Worm (Caenorhabditis elegans): ENCODE measurements around the gene prdx-3.

prdx-3 gene

DNA sequence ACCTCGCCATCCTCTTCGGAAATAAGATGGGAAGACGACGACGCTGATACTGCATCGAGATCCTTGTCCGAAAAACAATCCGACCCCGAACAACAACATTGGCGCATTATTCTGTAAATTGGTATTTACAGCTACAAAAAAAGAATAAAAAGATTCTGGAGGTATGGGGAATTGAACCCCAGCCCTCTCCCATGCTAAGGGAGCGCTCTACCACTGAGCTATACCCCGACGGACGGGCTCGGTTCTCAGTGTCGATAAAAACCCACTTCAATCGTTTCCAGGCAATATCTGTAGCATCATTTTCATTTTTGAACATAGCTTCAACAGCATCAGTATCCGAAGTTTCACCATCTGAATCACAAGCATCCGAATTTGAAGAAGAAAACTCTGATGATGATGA lies 21.6 kb downstream of the prdx-3 start (continued):
- peak; percentile 75 for TF ChIP-seq vab-7 (GFP tag; IDR thresholded peaks at IDR 0.05)

DNA sequence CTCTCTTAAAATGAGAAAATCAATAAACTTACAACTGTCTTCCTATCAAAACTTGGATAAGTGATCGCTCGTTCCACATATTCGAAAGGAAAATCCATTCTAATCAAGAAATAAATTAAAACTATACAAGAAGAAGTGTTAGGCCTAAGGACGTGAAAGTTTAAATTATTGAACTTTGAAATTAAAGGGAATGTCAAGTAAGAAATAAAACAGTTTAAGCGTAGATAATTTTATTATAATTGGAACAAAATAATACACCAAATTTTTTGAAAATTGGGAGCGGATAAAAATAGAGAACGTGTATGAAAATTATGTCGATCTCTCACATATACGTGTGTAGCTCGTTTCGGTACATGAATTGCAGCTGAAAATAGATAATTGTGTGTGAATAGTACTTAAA lies 22.2 kb downstream of the prdx-3 start, which contains the start of gene C28A5.6:
TSS of gene C28A5.6 (minus strand) at position 101 of the 400 bp plus-strand sequence.
- TF ChIP-seq ceh-82 (tag; optimal IDR thresholded peaks at IDR 0.05), result no peak
- no peak for TF ChIP-seq nhr-48 (tag; optimal IDR thresholded peaks at IDR 0.05)
- no peak for TF ChIP-seq php-3 (GFP tag; IDR thresholded peaks at IDR 0.05)
- no peak for TF ChIP-seq ama-1 (optimal IDR thresholded peaks at IDR 0.05)
- no peak for TF ChIP-seq mep-1 (tag; optimal IDR thresholded peaks at IDR 0.05)
- no peak for TF ChIP-seq saeg-2 (GFP tag; IDR thresholded peaks at IDR 0.05)
- TF ChIP-seq mdl-1 (tag; optimal IDR thresholded peaks at IDR 0.05), result no peak
- no peak for TF ChIP-seq lin-29 (GFP tag; IDR thresholded peaks at IDR 0.05)
- TF ChIP-seq dmd-9 (GFP tag; IDR thresholded peaks at IDR 0.05), result no peak
- no peak for TF ChIP-seq ceh-44 (GFP tag; IDR thresholded peaks at IDR 0.05)
- TF ChIP-seq set-16 (GFP tag; IDR thresholded peaks at IDR 0.05), result no peak
- no peak for TF ChIP-seq F49E8.2 (tag; optimal IDR thresholded peaks at IDR 0.05; ENCODE audit: borderline replicate concordance)
- TF ChIP-seq dmd-8 (GFP tag; IDR thresholded peaks at IDR 0.05), result no peak
- no peak for TF ChIP-seq jun-1 (tag; optimal IDR thresholded peaks at IDR 0.05)
- no peak for TF ChIP-seq nhr-11 (tag; optimal IDR thresholded peaks at IDR 0.05)

DNA sequence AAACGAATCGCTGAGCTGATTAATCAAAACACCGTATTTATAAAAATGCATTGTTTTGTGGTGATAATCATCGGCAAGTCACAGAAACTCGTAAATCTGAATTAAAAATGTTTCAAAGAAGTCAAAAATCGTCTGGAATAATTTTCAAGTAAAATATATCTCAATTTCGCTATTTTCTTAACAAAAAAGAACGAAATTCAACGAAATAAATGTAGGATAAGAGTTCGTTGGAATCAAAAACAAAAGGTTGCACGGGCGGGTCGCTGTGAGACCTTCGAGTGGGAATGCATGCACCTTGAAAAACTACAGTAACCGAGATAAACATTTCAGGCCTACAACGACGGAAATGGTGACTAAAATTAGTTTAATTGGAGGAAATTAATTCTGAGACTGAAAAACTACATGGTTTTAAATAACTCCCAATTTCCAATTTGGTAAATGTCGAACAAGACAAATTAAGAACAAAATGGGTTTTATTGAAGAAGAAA lies 27.1 kb downstream of the prdx-3 start, which contains the start of gene C28A5.1:
TSS of gene C28A5.1 (minus strand) at position 51 of the 488 bp plus-strand sequence.
- TF ChIP-seq T26A8.4 (GFP tag; IDR thresholded peaks at IDR 0.05) (no peak), ceh-44 (GFP tag; IDR thresholded peaks at IDR 0.05) (no peak), unc-130 (GFP tag; optimal IDR thresholded peaks at IDR 0.05) (peak; percentile 79), dmd-9 (GFP tag; IDR thresholded peaks at IDR 0.05) (0 out of 2 replicates have a peak, but pooled peaks have one; percentile 6), daf-19 (GFP tag; conservative IDR thresholded peaks at IDR 0.05) (0 out of 2 replicates have a peak, but pooled peaks have one; percentile 10), Y48G9A.11 (GFP tag; IDR thresholded peaks at IDR 0.05) (peak; percentile 46; the same call in 1 of the 2 replicates), mes-2 (tag; optimal IDR thresholded peaks at IDR 0.05; ENCODE audit: poor library complexity, severe bottlenecking) (peak; percentile 23), F49E8.2 (tag; optimal IDR thresholded peaks at IDR 0.05; ENCODE audit: borderline replicate concordance) (peak; percentile 30), aha-1 (tag) (peak; percentile 70)

- TF ChIP-seq mep-1 (tag; optimal IDR thresholded peaks at IDR 0.05), result no peak
- no peak for TF ChIP-seq unc-62 (GFP tag; optimal IDR thresholded peaks at IDR 0.05 in 1 of 2)
- no peak for TF ChIP-seq unc-62 (tag; optimal IDR thresholded peaks at IDR 0.05)
- TF ChIP-seq ceh-44 (GFP tag; IDR thresholded peaks at IDR 0.05), result no peak
- peak; percentile 82 for TF ChIP-seq aha-1 (tag)
- peak; percentile 63; the same call in 1 of the 2 replicates for TF ChIP-seq dmd-9 (GFP tag; IDR thresholded peaks at IDR 0.05)
- peak; percentile 34; the same call in 1 of the 2 replicates for TF ChIP-seq dmd-8 (GFP tag; IDR thresholded peaks at IDR 0.05)
- no peak for TF ChIP-seq snpc-4 (tag; optimal IDR thresholded peaks at IDR 0.05)
Observed at ce11 chrIII:4435262-4435661, 28.0 kb downstream of the prdx-3 start.

DNA sequence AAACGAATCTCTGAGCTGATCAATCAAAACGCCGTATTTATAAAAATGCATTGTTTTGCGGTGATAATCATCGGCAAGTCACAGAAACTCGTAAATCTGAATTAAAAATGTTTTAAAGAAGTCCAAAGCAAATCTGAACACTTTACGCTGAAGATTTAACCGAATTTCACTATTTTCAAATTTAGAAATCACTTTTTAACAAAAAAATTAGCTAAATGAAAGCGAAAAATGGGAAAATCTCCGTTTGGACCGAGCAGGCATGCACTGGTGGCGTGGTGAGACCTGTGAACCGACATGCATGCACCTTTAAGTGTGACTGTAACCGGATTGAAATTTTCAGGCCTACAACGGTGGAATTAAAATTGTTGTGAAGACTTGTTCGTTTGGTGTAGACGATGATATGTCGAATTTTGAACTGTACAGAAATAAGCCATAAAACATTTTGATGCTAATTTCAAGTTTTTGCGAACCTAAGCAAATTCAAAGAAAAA lies 32.3 kb downstream of the prdx-3 start, which contains the start of gene C28A5.2:
TSS of gene C28A5.2 (minus strand) at position 51 of the 491 bp plus-strand sequence.
- TF ChIP-seq dpl-1 (GFP tag; optimal IDR thresholded peaks at IDR 0.05) (no peak), Y48G9A.11 (GFP tag; IDR thresholded peaks at IDR 0.05) (no peak), nhr-10 (tag; optimal IDR thresholded peaks at IDR 0.05) (no peak), lin-15B (tag; optimal IDR thresholded peaks at IDR 0.05) (no peak), daf-19 (GFP tag; conservative IDR thresholded peaks at IDR 0.05) (no peak), nhr-48 (tag; optimal IDR thresholded peaks at IDR 0.05) (no peak), snpc-1.2 (GFP tag; IDR thresholded peaks at IDR 0.05) (no peak), ama-1 (optimal IDR thresholded peaks at IDR 0.05) (no peak), nhr-237 (tag; optimal IDR thresholded peaks at IDR 0.05) (no peak), arid-1 (GFP tag; conservative IDR thresholded peaks at IDR 0.05) (no peak), php-3 (GFP tag; IDR thresholded peaks at IDR 0.05) (no peak), ceh-44 (GFP tag; IDR thresholded peaks at IDR 0.05) (no peak), aha-1 (tag) (no peak), mdt-29 (GFP tag; IDR thresholded peaks at IDR 0.05) (no peak), nhr-11 (tag; optimal IDR thresholded peaks at IDR 0.05) (no peak), F37D6.2 (tag; optimal IDR thresholded peaks at IDR 0.05) (no peak), pha-4 (GFP tag; IDR thresholded peaks at IDR 0.05) (no peak), pha-4 (tag; optimal IDR thresholded peaks at IDR 0.05) (no peak), D1046.2 (GFP tag; IDR thresholded peaks at IDR 0.05) (no peak)

Measured in whole organism, L4 larva.